Worm (Caenorhabditis elegans) whole organism, L4/young adult: ENCODE results near the gene C05A9.2.
A peak's percentile ranks its signal among the peaks of the same experiment; 100 is the strongest.

Experiments
- W03F9.2 ChIP-seq: fragments of 150-350 bp; optimal IDR thresholded peaks from 2 replicates; lab custom pipeline; 2014; ENCODE audit warnings: missing biosample characterization, missing genetic modification characterization
- dao-5 ChIP-seq: sonication (generic microtip); optimal IDR thresholded peaks from 2 replicates; lab custom pipeline; 2016; ENCODE audit warnings: missing genotype, missing genetic modification characterization, moderate library complexity, missing compliant biosample characterization
- him-1 ChIP-seq: sonication (generic microtip); optimal IDR thresholded peaks from 2 replicates; lab custom pipeline; 2016; ENCODE audit warnings: missing genotype, missing genetic modification reagents, missing genetic modification characterization, missing compliant biosample characterization

Gene C05A9.2

ce11 chrX:10859622-10860021 lies 15.1 kb upstream of the C05A9.2 start:
- TF ChIP-seq W03F9.2 (tag; lab: Kevin White, UChicago) (no peak), him-1 (tag; lab: Kevin White, UChicago) (no peak), dao-5 (tag; lab: Kevin White, UChicago) (no peak)

- TF ChIP-seq dao-5 (tag; lab: Kevin White, UChicago) (no peak), W03F9.2 (tag; lab: Kevin White, UChicago) (no peak), him-1 (tag; lab: Kevin White, UChicago) (no peak)
Measured at ce11 chrX:10859211-10859610, 14.7 kb upstream of the C05A9.2 start, which contains the start of gene pgp-5. pgp-5 (minus strand) TSS chrX:10859297.

DNA sequence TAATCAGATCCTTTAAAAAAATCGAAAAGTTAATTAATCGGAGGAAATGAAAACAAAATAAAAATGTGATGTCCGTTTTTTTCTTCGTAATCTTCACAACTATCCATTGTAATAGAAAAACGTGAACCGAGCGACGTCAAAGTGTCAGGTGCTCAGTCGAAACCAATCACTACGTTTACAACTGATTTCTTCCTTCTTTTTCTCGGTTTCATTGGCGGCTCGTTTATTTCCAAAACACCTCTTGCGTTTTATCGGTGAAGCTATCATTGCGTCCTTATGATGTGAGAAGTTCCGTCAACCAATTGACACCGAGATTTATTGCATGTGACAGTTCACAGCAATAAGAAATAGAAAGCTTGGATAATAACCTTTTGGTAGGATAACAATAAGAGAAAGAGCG lies 8.8 kb upstream of the C05A9.2 start:
- no peak for TF ChIP-seq him-1 (tag; lab: Kevin White, UChicago)
- TF ChIP-seq dao-5 (tag; lab: Kevin White, UChicago), result no peak
- no peak for TF ChIP-seq W03F9.2 (tag; lab: Kevin White, UChicago)

DNA sequence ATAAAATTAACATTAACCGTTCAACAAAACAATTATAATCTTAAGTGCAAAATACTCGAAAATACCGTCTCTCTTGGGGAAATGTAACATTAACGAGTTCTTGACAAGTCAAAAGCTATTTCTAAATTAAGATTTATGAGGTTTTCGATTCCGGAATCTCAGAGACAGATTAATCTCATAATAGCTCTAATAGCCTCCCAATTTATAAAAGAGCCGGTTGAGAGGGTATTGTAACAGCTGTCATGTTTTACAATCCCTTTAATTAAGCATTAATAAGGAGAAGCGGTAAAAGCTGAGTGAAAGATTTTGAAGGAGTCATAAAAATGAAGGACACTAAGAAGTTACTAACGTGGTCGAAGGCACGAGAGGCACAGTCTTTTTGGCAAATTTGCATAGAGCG lies 7.3 kb upstream of the C05A9.2 start:
- no peak for TF ChIP-seq him-1 (tag; lab: Kevin White, UChicago)
- no peak for TF ChIP-seq dao-5 (tag; lab: Kevin White, UChicago)
- no peak for TF ChIP-seq W03F9.2 (tag; lab: Kevin White, UChicago)

DNA sequence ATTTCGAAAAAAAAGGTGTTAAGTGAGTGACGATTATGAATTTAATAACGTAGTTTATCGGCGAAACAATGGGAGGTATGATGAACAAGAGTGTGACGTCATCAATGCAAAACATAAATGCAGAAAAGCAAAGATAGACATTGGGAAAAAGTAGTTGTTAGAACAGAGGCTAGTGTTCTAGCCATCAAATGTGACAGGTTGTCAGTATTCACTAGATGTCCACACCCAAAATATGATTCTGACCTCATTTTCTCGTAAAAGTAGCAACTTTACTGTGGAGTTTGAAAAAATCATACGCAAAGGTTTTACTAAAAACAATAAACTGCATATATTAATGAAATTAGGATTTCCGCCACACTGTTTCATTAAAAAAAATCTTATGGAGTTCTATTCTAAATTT lies 6.7 kb upstream of the C05A9.2 start:
- TF ChIP-seq W03F9.2 (tag; lab: Kevin White, UChicago), result no peak
- TF ChIP-seq dao-5 (tag; lab: Kevin White, UChicago), result no peak
- TF ChIP-seq him-1 (tag; lab: Kevin White, UChicago), result no peak

- TF ChIP-seq W03F9.2 (tag; lab: Kevin White, UChicago), result no peak
- TF ChIP-seq dao-5 (tag; lab: Kevin White, UChicago), result no peak
- no peak for TF ChIP-seq him-1 (tag; lab: Kevin White, UChicago)
Measured at ce11 chrX:10846898-10847297, 2.4 kb upstream of the C05A9.2 start.

ce11 chrX:10844137-10844536 lies 337 bp downstream of the C05A9.2 start:
- TF ChIP-seq W03F9.2 (tag; lab: Kevin White, UChicago) (no peak), dao-5 (tag; lab: Kevin White, UChicago) (no peak), him-1 (tag; lab: Kevin White, UChicago) (no peak)

- no peak for TF ChIP-seq him-1 (tag; lab: Kevin White, UChicago)
- TF ChIP-seq dao-5 (tag; lab: Kevin White, UChicago), result no peak
- no peak for TF ChIP-seq W03F9.2 (tag; lab: Kevin White, UChicago)
Measured at ce11 chrX:10838550-10838949, 5.9 kb downstream of the C05A9.2 start, which contains the start of gene plc-1. plc-1 (minus strand) TSS chrX:10838650.

DNA sequence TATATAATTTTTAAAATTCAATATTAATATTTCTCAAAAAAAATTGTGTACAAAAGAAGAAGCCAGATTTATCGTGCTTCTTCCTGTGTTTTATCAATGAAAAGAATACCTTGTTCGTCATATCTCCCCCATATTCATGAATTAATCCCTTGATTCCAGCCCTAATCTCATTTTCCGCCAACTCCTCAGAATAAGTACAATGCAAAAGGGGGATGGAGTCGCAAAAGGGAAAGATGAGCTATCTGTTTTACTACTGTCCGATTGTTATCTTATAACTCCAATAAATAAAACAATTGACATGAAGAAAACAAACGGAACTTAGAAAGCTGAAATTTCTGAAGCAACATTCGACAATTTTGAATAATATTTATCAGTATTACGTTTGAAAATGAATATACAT lies 6.9 kb downstream of the C05A9.2 start:
- no peak for TF ChIP-seq W03F9.2 (tag; lab: Kevin White, UChicago)
- no peak for TF ChIP-seq dao-5 (tag; lab: Kevin White, UChicago)
- no peak for TF ChIP-seq him-1 (tag; lab: Kevin White, UChicago)

DNA sequence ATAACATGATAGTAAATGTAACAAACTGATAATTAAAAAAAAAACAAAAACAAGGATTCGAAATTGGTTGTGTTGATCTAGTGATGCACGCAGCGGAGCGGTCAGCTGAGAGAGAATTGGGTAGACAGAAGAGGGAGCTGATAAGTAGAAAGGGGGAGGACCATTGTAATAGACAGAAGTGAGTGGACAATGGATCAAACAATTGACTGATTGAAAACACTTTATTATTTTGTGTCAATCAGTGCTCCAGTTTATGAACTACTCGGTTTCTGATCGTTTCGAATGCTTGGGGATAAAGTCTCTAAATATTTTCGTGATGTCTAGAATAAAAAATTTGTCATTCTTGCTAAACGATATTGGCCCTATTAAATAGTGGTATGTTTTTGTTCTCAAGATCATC lies 9.9 kb downstream of the C05A9.2 start:
- TF ChIP-seq dao-5 (tag; lab: Kevin White, UChicago), result no peak
- no peak for TF ChIP-seq W03F9.2 (tag; lab: Kevin White, UChicago)
- TF ChIP-seq him-1 (tag; lab: Kevin White, UChicago), result no peak

DNA sequence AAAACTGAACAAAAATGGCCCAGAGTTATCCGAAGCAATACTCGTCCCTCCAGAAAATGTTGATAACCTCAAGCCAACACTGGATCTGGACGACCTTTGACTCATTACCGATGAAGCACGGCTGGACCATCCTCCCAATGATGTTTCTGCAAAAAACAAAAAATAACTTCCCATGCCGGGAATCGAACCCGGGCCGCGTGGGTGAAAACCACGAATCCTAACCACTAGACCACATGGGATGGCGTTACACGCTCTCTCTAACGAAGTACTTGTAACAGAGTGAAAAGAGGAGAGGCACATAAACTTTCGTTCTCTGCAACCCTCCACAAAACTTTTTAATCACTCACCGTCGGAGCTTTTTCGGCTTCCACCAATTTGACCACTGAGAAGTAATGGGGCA lies 23.3 kb downstream of the C05A9.2 start:
- TF ChIP-seq W03F9.2 (tag; lab: Kevin White, UChicago) (no peak), him-1 (tag; lab: Kevin White, UChicago) (peak; percentile 62), dao-5 (tag; lab: Kevin White, UChicago) (peak; percentile 41)

DNA sequence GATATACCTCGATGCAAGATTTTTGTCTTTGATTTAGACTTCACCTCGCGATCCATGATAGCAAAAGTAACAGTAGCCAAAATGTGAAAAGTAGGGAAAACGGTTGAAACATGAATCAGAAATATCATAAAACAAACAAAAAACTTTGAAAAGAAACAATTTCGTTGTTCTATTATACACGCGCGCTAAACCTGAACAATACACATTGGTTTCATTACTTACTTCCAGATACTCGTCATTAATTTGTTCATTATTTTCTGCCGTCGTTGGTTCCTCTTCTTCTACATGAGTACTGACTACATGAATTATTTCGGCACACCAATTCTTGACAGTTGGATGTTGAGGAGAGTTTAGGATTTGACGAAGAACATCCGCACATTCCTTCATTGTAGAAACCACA lies 24.0 kb downstream of the C05A9.2 start, which contains the start of gene F31B12.3:
F31B12.3 (minus strand) TSS at position 101 of the 400 bp plus-strand sequence.
- TF ChIP-seq dao-5 (tag; lab: Kevin White, UChicago) (no peak), him-1 (tag; lab: Kevin White, UChicago) (no peak), W03F9.2 (tag; lab: Kevin White, UChicago) (no peak)

DNA sequence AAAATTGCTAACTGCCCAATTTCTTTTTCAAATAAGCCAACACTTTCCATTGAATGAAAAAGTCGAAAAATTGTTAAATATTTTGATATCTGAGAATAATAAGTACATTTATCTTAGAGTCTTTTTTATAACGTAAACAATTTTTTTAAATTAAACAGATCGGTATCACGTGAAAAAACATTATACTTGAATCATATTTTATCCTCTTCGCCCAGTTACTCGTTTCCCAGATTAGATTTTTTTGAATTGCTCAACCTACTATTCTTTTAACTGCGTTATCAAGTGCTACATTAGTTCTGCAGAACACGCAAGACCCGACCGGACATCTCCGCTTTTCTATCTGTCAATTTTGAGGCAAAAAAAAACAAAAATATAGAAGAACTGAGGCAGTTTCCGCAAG lies 40.0 kb downstream of the C05A9.2 start, which contains the start of gene F31B12.4:
F31B12.4 (plus strand) TSS at position 301 of the 400 bp plus-strand sequence.
- TF ChIP-seq W03F9.2 (tag; lab: Kevin White, UChicago) (no peak), dao-5 (tag; lab: Kevin White, UChicago) (no peak), him-1 (tag; lab: Kevin White, UChicago) (no peak)

DNA sequence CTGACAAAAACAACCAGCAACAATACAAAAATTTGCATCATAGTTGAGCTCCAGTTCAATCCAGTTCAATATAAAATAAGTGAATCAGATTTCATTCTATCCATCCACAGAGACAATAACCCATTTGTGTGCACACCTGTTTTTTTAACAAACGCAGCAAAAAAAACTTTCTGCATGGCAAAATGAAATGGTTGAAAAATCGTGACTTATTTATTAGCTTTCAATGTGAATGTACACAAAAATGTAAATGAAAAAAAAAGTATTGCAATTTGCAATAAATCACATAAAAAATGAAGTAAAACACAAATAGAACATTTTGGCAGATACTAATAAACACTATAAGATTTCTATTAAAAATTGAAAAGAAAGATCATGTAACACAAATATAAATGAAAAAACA lies 49.8 kb downstream of the C05A9.2 start, which contains the start of gene T05A10.6:
T05A10.6 (minus strand) TSS at position 101 of the 400 bp plus-strand sequence.
- TF ChIP-seq him-1 (tag; lab: Kevin White, UChicago) (no peak), dao-5 (tag; lab: Kevin White, UChicago) (no peak), W03F9.2 (tag; lab: Kevin White, UChicago) (no peak)
